Worm (Caenorhabditis elegans) whole organism, L3 larva: ENCODE measurements around the gene C34E10.12.

ENCODE experiments used
- egl-27 ChIP-seq: sonication (generic microtip); optimal IDR thresholded peaks from 4 replicates; lab custom pipeline; 2017; ENCODE audit warnings: missing biosample characterization, missing genetic modification reagents, missing genetic modification characterization
- elt-3 ChIP-seq, 3 experiments: fragments of 150-350 bp in 1 of 3; sonication (generic microtip) in 2 of 3; optimal IDR thresholded peaks; 2 replicates in 2 of 3; 4 replicates in 1 of 3; lab custom pipeline; 2014 to 2017; ENCODE audit warnings: missing biosample characterization in 3 of 3, missing genetic modification characterization in 3 of 3
- fkh-10 ChIP-seq: sonication (generic microtip); optimal IDR thresholded peaks from 2 replicates; lab custom pipeline; 2017; ENCODE audit warnings: missing biosample characterization, missing genetic modification reagents, missing genetic modification characterization
- fos-1 ChIP-seq: fragments of 150-350 bp; optimal IDR thresholded peaks from 2 replicates; lab custom pipeline; 2014; ENCODE audit warnings: missing biosample characterization, missing genetic modification characterization
- mdl-1 ChIP-seq: fragments of 150-350 bp; optimal IDR thresholded peaks from 2 replicates; lab custom pipeline; 2014; ENCODE audit warnings: missing biosample characterization, missing genetic modification characterization
- mml-1 ChIP-seq: fragments of 150-350 bp; sonication (generic microtip); optimal IDR thresholded peaks from 3 replicates; lab custom pipeline; 2014; ENCODE audit warnings: missing biosample characterization, missing genetic modification characterization
- nhr-25 ChIP-seq: sonication (generic microtip); optimal IDR thresholded peaks from 2 replicates; lab custom pipeline; 2017; ENCODE audit warnings: missing biosample characterization, missing genetic modification characterization
- nhr-28 ChIP-seq: fragments of 150-350 bp; optimal IDR thresholded peaks from 2 replicates; lab custom pipeline; 2014; ENCODE audit warnings: missing biosample characterization, missing genetic modification characterization
- nhr-77 ChIP-seq: fragments of 150-350 bp; optimal IDR thresholded peaks from 2 replicates; lab custom pipeline; 2014; ENCODE audit warnings: missing biosample characterization, missing genetic modification characterization

- TF ChIP-seq elt-3 (tag; optimal IDR thresholded peaks at IDR 0.05; lab: Kevin White, UChicago) = no peak
- TF ChIP-seq mml-1 (tag; lab: Kevin White, UChicago) = no peak
- TF ChIP-seq nhr-25 (tag; lab: Kevin White, UChicago) = no peak
- TF ChIP-seq egl-27 (tag; lab: Kevin White, UChicago) = no peak
- no peak for TF ChIP-seq nhr-28 (tag; lab: Kevin White, UChicago)
- TF ChIP-seq mdl-1 (tag; lab: Kevin White, UChicago) = no peak
- TF ChIP-seq nhr-77 = no peak
- TF ChIP-seq fos-1 (tag; lab: Kevin White, UChicago) = no peak
- no peak for TF ChIP-seq fkh-10 (GFP tag; lab: Kevin White, UChicago)
These were observed 16.9 kb upstream of the C34E10.12 start, which contains the start of gene cnd-1 for ce11 chrIII:5244539-5244938.
